Worm (Caenorhabditis elegans) whole organism, L4/young adult: ENCODE results near the gene K06G5.3.

Experiments used
- dao-5 ChIP-seq: sonication (generic microtip); optimal IDR thresholded peaks from 2 replicates; lab custom pipeline; 2016; ENCODE audit warnings: missing genotype, missing genetic modification characterization, moderate library complexity, missing compliant biosample characterization
- him-1 ChIP-seq: sonication (generic microtip); optimal IDR thresholded peaks from 2 replicates; lab custom pipeline; 2016; ENCODE audit warnings: missing genotype, missing genetic modification reagents, missing genetic modification characterization, missing compliant biosample characterization

- no peak for TF ChIP-seq dao-5 (tag; lab: Kevin White, UChicago)
- TF ChIP-seq him-1 (tag; lab: Kevin White, UChicago) = no peak
Observed at ce11 chrX:14257661-14258060, 34.6 kb upstream of the K06G5.3 start, which contains the start of gene E02H4.4.
